Worm (Caenorhabditis elegans) whole organism, L4 larva: ENCODE data around the gene F40F11.3.

Source experiments
- D1046.2 ChIP-seq: fragments of 200-800 bp; sonication (Bioruptor generic); IDR thresholded peaks from 2 replicates; pipeline ENCODE4 v1.3.6; 2022; ENCODE audit warnings: missing genetic modification characterization, missing compliant biosample characterization
- F26F4.8 ChIP-seq: fragments of 200-800 bp; sonication (Bioruptor generic); conservative IDR thresholded peaks from 2 replicates; pipeline ENCODE4 v1.3.6; 2022; ENCODE audit warnings: missing genetic modification characterization, missing compliant biosample characterization
- F44E2.7 ChIP-seq: fragments of 200-800 bp; sonication (Bioruptor generic); IDR thresholded peaks from 2 replicates; pipeline ENCODE4 v2.1.2; 2022; ENCODE audit warnings: missing genetic modification characterization, missing compliant biosample characterization
- F49E8.2 ChIP-seq: sonication (generic microtip); optimal IDR thresholded peaks from 2 replicates; lab custom pipeline; 2016; ENCODE audit warnings: missing compliant biosample characterization, mild to moderate bottlenecking, missing genetic modification characterization, borderline replicate concordance
- T20F7.1 ChIP-seq: fragments of 200-800 bp; sonication (Bioruptor generic); optimal IDR thresholded peaks from 2 replicates; lab custom pipeline; 2018; ENCODE audit warnings: mild to moderate bottlenecking, missing genetic modification characterization, missing compliant biosample characterization
- ZK337.2 ChIP-seq: fragments of 200-800 bp; sonication (Bioruptor generic); IDR thresholded peaks from 2 replicates; pipeline ENCODE4 v1.3.6; 2022; ENCODE audit warnings: missing genetic modification reagents, missing genetic modification characterization, missing compliant biosample characterization
- aly-2 ChIP-seq: sonication (generic microtip); optimal IDR thresholded peaks from 2 replicates; lab custom pipeline; 2018; ENCODE audit warnings: missing biosample characterization, missing genetic modification characterization
- ceh-44 ChIP-seq: fragments of 200-800 bp; sonication (Bioruptor generic); IDR thresholded peaks from 2 replicates; pipeline ENCODE4 v1.3.6; 2022; ENCODE audit warnings: missing genetic modification reagents, missing genetic modification characterization, missing compliant biosample characterization
- ceh-62 ChIP-seq: sonication (generic microtip); optimal IDR thresholded peaks from 2 replicates; lab custom pipeline; 2017; ENCODE audit warnings: missing biosample characterization, missing genetic modification characterization
- ces-1 ChIP-seq: fragments of 150-350 bp; sonication (generic microtip); optimal IDR thresholded peaks from 4 replicates; lab custom pipeline; 2014; ENCODE audit warnings: missing biosample characterization, missing genetic modification reagents, missing genetic modification characterization
- dpl-1 ChIP-seq: fragments of 150-350 bp; optimal IDR thresholded peaks from 2 replicates; lab custom pipeline; 2014; ENCODE audit warnings: missing biosample characterization, missing genetic modification reagents, missing genetic modification characterization
- dve-1 ChIP-seq: sonication (generic microtip); optimal IDR thresholded peaks from 2 replicates; lab custom pipeline; 2017; ENCODE audit warnings: antibody characterized with exemption, mild to moderate bottlenecking, missing genetic modification characterization, missing compliant biosample characterization; ENCODE audit not compliant: insufficient read depth
- egl-43 ChIP-seq: fragments of 200-800 bp; sonication (Bioruptor generic); IDR thresholded peaks from 2 replicates; pipeline ENCODE4 v1.3.6; 2022; ENCODE audit warnings: missing genetic modification reagents, missing genetic modification characterization, missing compliant biosample characterization
- fos-1 ChIP-seq: fragments of 150-350 bp; optimal IDR thresholded peaks from 2 replicates; lab custom pipeline; 2014; ENCODE audit warnings: missing biosample characterization, missing genetic modification characterization
- gei-8 ChIP-seq: fragments of 200-800 bp; sonication (Bioruptor generic); optimal IDR thresholded peaks from 2 replicates; lab custom pipeline; 2018; ENCODE audit warnings: mild to moderate bottlenecking, missing genetic modification characterization, missing compliant biosample characterization
- hif-1 ChIP-seq, 2 experiments: sonication (generic microtip); optimal IDR thresholded peaks; 2 replicates each; lab custom pipeline; 2016 to 2017; ENCODE audit warnings: missing compliant biosample characterization in 2 of 2, missing genetic modification characterization in 2 of 2, missing genetic modification reagents in 2 of 2, missing genotype in 2 of 2, mild to moderate bottlenecking in 1 of 2
- hlh-11 ChIP-seq: fragments of 200-800 bp; sonication (Bioruptor generic); optimal IDR thresholded peaks from 2 replicates; lab custom pipeline; 2018; ENCODE audit warnings: mild to moderate bottlenecking, missing genetic modification characterization, missing compliant biosample characterization
- hlh-30 ChIP-seq: sonication (generic microtip); optimal IDR thresholded peaks from 2 replicates; lab custom pipeline; 2017; ENCODE audit warnings: antibody characterized with exemption, mild to moderate bottlenecking, missing genetic modification characterization, missing compliant biosample characterization; ENCODE audit not compliant: insufficient read depth
- jun-1 ChIP-seq: fragments of 150-350 bp; optimal IDR thresholded peaks from 2 replicates; lab custom pipeline; 2014; ENCODE audit warnings: missing biosample characterization, missing genetic modification reagents, missing genetic modification characterization
- lim-7 ChIP-seq: fragments of 200-800 bp; sonication (Bioruptor generic); IDR thresholded peaks from 2 replicates; pipeline ENCODE4 v1.3.6; 2022; ENCODE audit warnings: missing genetic modification characterization, missing compliant biosample characterization
- lin-13 ChIP-seq: fragments of 150-350 bp; optimal IDR thresholded peaks from 2 replicates; lab custom pipeline; 2014; ENCODE audit warnings: missing biosample characterization, missing genetic modification reagents, missing genetic modification characterization
- lin-29 ChIP-seq: fragments of 200-800 bp; sonication (Bioruptor generic); IDR thresholded peaks from 2 replicates; pipeline ENCODE4 v1.3.6; 2022; ENCODE audit warnings: missing genetic modification reagents, missing genetic modification characterization, missing compliant biosample characterization
- lin-38 ChIP-seq: fragments of 200-800 bp; sonication (Bioruptor generic); IDR thresholded peaks from 2 replicates; pipeline ENCODE4 v1.3.6; 2022; ENCODE audit warnings: missing genetic modification reagents, missing genetic modification characterization, missing compliant biosample characterization
- lir-3 ChIP-seq: sonication (generic microtip); optimal IDR thresholded peaks from 2 replicates; lab custom pipeline; 2016; ENCODE audit warnings: mild to moderate bottlenecking, missing genetic modification characterization, missing compliant biosample characterization
- mdl-1 ChIP-seq, 2 experiments: fragments of 150-350 bp in 1 of 2; sonication (generic microtip) in 1 of 2; optimal IDR thresholded peaks; 2 replicates each; lab custom pipeline; 2014 to 2017; ENCODE audit warnings: missing biosample characterization in 2 of 2, missing genetic modification characterization in 2 of 2
- mdt-29 ChIP-seq: fragments of 200-800 bp; sonication (Bioruptor generic); IDR thresholded peaks from 2 replicates; pipeline ENCODE4 v1.3.6; 2022; ENCODE audit warnings: missing genetic modification reagents, missing genetic modification characterization, missing compliant biosample characterization
- mep-1 ChIP-seq: fragments of 150-350 bp; sonication (generic microtip); optimal IDR thresholded peaks from 3 replicates; lab custom pipeline; 2014; ENCODE audit warnings: missing biosample characterization, missing genetic modification characterization
- mes-2 ChIP-seq: sonication (generic microtip); optimal IDR thresholded peaks from 2 replicates; lab custom pipeline; 2016; ENCODE audit warnings: missing genotype, mild to moderate bottlenecking, missing genetic modification characterization, missing compliant biosample characterization; ENCODE audit not compliant: poor library complexity, severe bottlenecking
- mxl-2 ChIP-seq: fragments of 200-800 bp; sonication (Bioruptor generic); conservative IDR thresholded peaks from 2 replicates; pipeline ENCODE4 v1.3.6; 2022; ENCODE audit warnings: missing genetic modification reagents, missing genetic modification characterization, missing compliant biosample characterization
- mxl-3 ChIP-seq: fragments of 200-800 bp; sonication (Bioruptor generic); optimal IDR thresholded peaks from 2 replicates; lab custom pipeline; 2018; ENCODE audit warnings: mild to moderate bottlenecking, missing genetic modification characterization, missing compliant biosample characterization
- nhr-10 ChIP-seq: fragments of 150-350 bp; optimal IDR thresholded peaks from 2 replicates; lab custom pipeline; 2014; ENCODE audit warnings: missing biosample characterization, missing genetic modification characterization
- nhr-11 ChIP-seq: fragments of 150-350 bp; optimal IDR thresholded peaks from 2 replicates; lab custom pipeline; 2014; ENCODE audit warnings: missing biosample characterization, missing genetic modification characterization
- nhr-111 ChIP-seq: fragments of 200-800 bp; sonication (Bioruptor generic); optimal IDR thresholded peaks from 2 replicates; lab custom pipeline; 2018; ENCODE audit warnings: mild to moderate bottlenecking, missing genetic modification characterization, missing compliant biosample characterization
- nhr-237 ChIP-seq: sonication (generic microtip); optimal IDR thresholded peaks from 2 replicates; lab custom pipeline; 2017; ENCODE audit warnings: missing biosample characterization, missing genetic modification characterization
- nhr-25 ChIP-seq: sonication (generic microtip); optimal IDR thresholded peaks from 2 replicates; lab custom pipeline; 2017; ENCODE audit warnings: missing genetic modification characterization, mild to moderate bottlenecking, missing compliant biosample characterization, antibody characterized with exemption, moderate library complexity, borderline replicate concordance; ENCODE audit not compliant: insufficient read depth
- nhr-28 ChIP-seq: fragments of 150-350 bp; optimal IDR thresholded peaks from 2 replicates; lab custom pipeline; 2014; ENCODE audit warnings: missing biosample characterization, missing genetic modification characterization
- nhr-41 ChIP-seq: fragments of 200-800 bp; sonication (Bioruptor generic); IDR thresholded peaks from 2 replicates; pipeline ENCODE4 v1.3.6; 2022; ENCODE audit warnings: missing genetic modification reagents, missing genetic modification characterization, missing compliant biosample characterization
- nhr-42 ChIP-seq: fragments of 200-800 bp; sonication (Bioruptor generic); IDR thresholded peaks from 2 replicates; pipeline ENCODE4 v1.3.6; 2022; ENCODE audit warnings: missing genetic modification characterization, missing compliant biosample characterization
- nhr-48 ChIP-seq: sonication (generic microtip); optimal IDR thresholded peaks from 2 replicates; lab custom pipeline; 2016; ENCODE audit warnings: mild to moderate bottlenecking, missing genetic modification characterization, missing compliant biosample characterization
- nhr-6 ChIP-seq: fragments of 150-350 bp; optimal IDR thresholded peaks from 2 replicates; lab custom pipeline; 2014; ENCODE audit warnings: missing biosample characterization, missing genetic modification characterization
- nhr-77 ChIP-seq: fragments of 150-350 bp; optimal IDR thresholded peaks from 2 replicates; lab custom pipeline; 2014; ENCODE audit warnings: missing biosample characterization, missing genetic modification characterization
- pha-4 ChIP-seq, 2 experiments: fragments of 150-350 bp in 1 of 2; fragments of 200-800 bp in 1 of 2; sonication (Bioruptor generic) in 1 of 2; IDR thresholded peaks in 1 of 2; optimal IDR thresholded peaks in 1 of 2; 2 replicates each; pipeline versions ENCODE4 v1.3.6 to Lab custom; 2014 to 2022; ENCODE audit warnings: missing genetic modification characterization in 2 of 2, missing genetic modification reagents in 2 of 2, missing biosample characterization in 1 of 2, missing compliant biosample characterization in 1 of 2
- pqm-1 ChIP-seq: sonication (generic microtip); optimal IDR thresholded peaks from 2 replicates; lab custom pipeline; 2017; ENCODE audit warnings: missing biosample characterization, missing genetic modification characterization
- rbr-2 ChIP-seq: sonication (generic microtip); optimal IDR thresholded peaks from 2 replicates; lab custom pipeline; 2016; ENCODE audit warnings: missing genotype, missing genetic modification characterization, missing compliant biosample characterization
- sdz-12 ChIP-seq: fragments of 200-800 bp; sonication (Bioruptor generic); optimal IDR thresholded peaks from 2 replicates; lab custom pipeline; 2018; ENCODE audit warnings: mild to moderate bottlenecking, missing genetic modification characterization, missing compliant biosample characterization
- spr-1 ChIP-seq: sonication (generic microtip); optimal IDR thresholded peaks from 2 replicates; lab custom pipeline; 2016; ENCODE audit warnings: mild to moderate bottlenecking, missing genetic modification characterization, missing compliant biosample characterization
- tra-1 ChIP-seq: fragments of 200-800 bp; sonication (Bioruptor generic); IDR thresholded peaks from 2 replicates; pipeline ENCODE4 v1.3.6; 2022; ENCODE audit warnings: missing genetic modification reagents, missing genetic modification characterization, missing compliant biosample characterization
- unc-130 ChIP-seq: sonication (generic microtip); optimal IDR thresholded peaks from 2 replicates; lab custom pipeline; 2016; ENCODE audit warnings: missing genetic modification reagents, missing genetic modification characterization, missing compliant biosample characterization
- unc-39 ChIP-seq: sonication (generic microtip); optimal IDR thresholded peaks from 2 replicates; lab custom pipeline; 2017; ENCODE audit warnings: missing biosample characterization, missing genetic modification characterization
- zip-2 ChIP-seq: fragments of 150-350 bp; optimal IDR thresholded peaks from 2 replicates; lab custom pipeline; 2014; ENCODE audit warnings: missing biosample characterization, missing genetic modification characterization
- ztf-7 ChIP-seq: fragments of 150-350 bp; optimal IDR thresholded peaks from 2 replicates; lab custom pipeline; 2014; ENCODE audit warnings: missing biosample characterization, missing genetic modification characterization

The F40F11.3 gene

DNA sequence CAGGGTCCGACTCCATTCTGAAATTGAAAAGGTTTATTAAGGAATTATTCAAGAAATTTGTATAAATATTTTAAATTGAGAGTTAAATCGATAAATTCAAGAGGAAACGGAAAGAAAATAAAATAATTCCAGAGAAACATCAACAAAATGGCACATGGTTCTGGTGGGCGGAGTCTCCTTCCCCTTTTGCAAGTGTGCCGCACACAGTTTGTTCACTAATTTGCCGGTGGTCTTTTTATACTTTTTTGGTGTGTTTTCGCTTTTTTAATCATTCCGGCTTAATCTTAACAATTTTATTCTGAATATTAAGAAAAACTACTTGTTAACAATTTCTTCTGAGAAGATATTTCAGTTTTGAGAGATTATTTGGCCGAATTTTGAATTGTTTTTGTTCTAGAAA lies 11.1 kb upstream of the F40F11.3 start, which contains the start of the genes ragc-1 and Y24F12A.1:
Gene ragc-1 (minus strand): TSS at position 25 of the 400 bp plus-strand sequence.
Gene Y24F12A.1 (plus strand): TSS at position 346 of the 400 bp plus-strand sequence.
- TF ChIP-seq pqm-1 (tag; lab: Kevin White, UChicago): no peak
- TF ChIP-seq lim-7: no peak
- no peak for TF ChIP-seq nhr-111
- TF ChIP-seq mxl-2 (GFP tag; lab: Robert Waterston, UW): no peak
- TF ChIP-seq nhr-237 (tag; lab: Kevin White, UChicago): no peak
- no peak for TF ChIP-seq fos-1 (tag; lab: Kevin White, UChicago)
- no peak for TF ChIP-seq D1046.2 (GFP tag; lab: Robert Waterston, UW)
- no peak for TF ChIP-seq F26F4.8 (GFP tag; lab: Robert Waterston, UW)
- TF ChIP-seq ceh-44 (GFP tag; lab: Robert Waterston, UW): no peak
- peak; percentile 51 for TF ChIP-seq lin-38 (GFP tag; lab: Robert Waterston, UW)
- TF ChIP-seq hlh-30: peak; percentile 82
- peak in 1 of 2 experiments; percentile 77 for TF ChIP-seq mdl-1 (tag; optimal IDR thresholded peaks at IDR 0.05; lab: Kevin White, UChicago)
- no peak for TF ChIP-seq nhr-42
- peak; percentile 78 for TF ChIP-seq mxl-3 (GFP tag; lab: Kevin White, UChicago)
- TF ChIP-seq mes-2 (tag; lab: Kevin White, UChicago): peak; percentile 83
- no peak for TF ChIP-seq nhr-11 (tag; lab: Kevin White, UChicago)
- peak; percentile 59 for TF ChIP-seq unc-130 (GFP tag; lab: Kevin White, UChicago)
- peak; percentile 44 for TF ChIP-seq hlh-11
- no peak for TF ChIP-seq nhr-48 (tag; lab: Kevin White, UChicago)
- no peak for TF ChIP-seq nhr-25 (tag; lab: Kevin White, UChicago)
- no peak for TF ChIP-seq nhr-10
- peak; percentile 46 for TF ChIP-seq dpl-1 (GFP tag; lab: Kevin White, UChicago)
- no peak for TF ChIP-seq lir-3 (tag; lab: Kevin White, UChicago)
- no peak for TF ChIP-seq zip-2 (tag; lab: Kevin White, UChicago)
- no peak for TF ChIP-seq lin-29
- TF ChIP-seq hif-1 (tag; optimal IDR thresholded peaks at IDR 0.05; lab: Kevin White, UChicago): peak in 1 of 2 experiments; percentile 2
- TF ChIP-seq ztf-7 (tag; lab: Kevin White, UChicago): no peak
- peak; percentile 31 for TF ChIP-seq nhr-28 (tag; lab: Kevin White, UChicago)
- no peak for TF ChIP-seq jun-1 (tag; lab: Kevin White, UChicago)
- TF ChIP-seq nhr-77 (tag; lab: Kevin White, UChicago): peak; percentile 27
- no peak for TF ChIP-seq nhr-41 (GFP tag; lab: Robert Waterston, UW)
- no peak for TF ChIP-seq tra-1 (GFP tag; lab: Robert Waterston, UW)
- TF ChIP-seq F49E8.2: no peak
- TF ChIP-seq T20F7.1 (GFP tag; lab: Kevin White, UChicago): peak; percentile 3
- no peak for TF ChIP-seq gei-8
- no peak for TF ChIP-seq ceh-62 (tag; lab: Kevin White, UChicago)
- TF ChIP-seq sdz-12 (GFP tag; lab: Kevin White, UChicago): no peak
- peak; percentile 76 for TF ChIP-seq mep-1
- TF ChIP-seq rbr-2 (tag; lab: Kevin White, UChicago): peak; percentile 15
- TF ChIP-seq unc-39 (tag; lab: Kevin White, UChicago): no peak
- no peak for TF ChIP-seq ZK337.2 (GFP tag; lab: Robert Waterston, UW)
- TF ChIP-seq aly-2 (tag; lab: Kevin White, UChicago): no peak
- no peak for TF ChIP-seq F44E2.7 (GFP tag; lab: Robert Waterston, UW)
- TF ChIP-seq nhr-6: peak; percentile 31
- TF ChIP-seq egl-43 (GFP tag; lab: Robert Waterston, UW): no peak
- no peak for TF ChIP-seq lin-13 (GFP tag; lab: Kevin White, UChicago)
- no peak for TF ChIP-seq spr-1
- TF ChIP-seq mdt-29: no peak
- TF ChIP-seq dve-1 (tag; lab: Kevin White, UChicago): peak; percentile 74
- TF ChIP-seq ces-1 (GFP tag; lab: Kevin White, UChicago): no peak
- TF ChIP-seq pha-4 (GFP tag; IDR thresholded peaks at IDR 0.05; lab: Robert Waterston, UW): no peak
- peak; percentile 51 for TF ChIP-seq pha-4 (tag; optimal IDR thresholded peaks at IDR 0.05; lab: Kevin White, UChicago)
